Fruit fly (Drosophila melanogaster) whole organism, embryonic: ENCODE results near the gene osp.

Source experiments
- Abd-B ChIP-seq: fragments of 200-800 bp; sonication (Bioruptor generic); optimal IDR thresholded peaks from 2 replicates; lab custom pipeline; 2018; ENCODE audit warnings: missing biosample characterization, mild to moderate bottlenecking, missing genetic modification characterization, moderate library complexity
- Antp ChIP-seq: fragments of 200-800 bp; sonication (Bioruptor generic); optimal IDR thresholded peaks from 3 replicates; lab custom pipeline; 2016; ENCODE audit warnings: missing biosample characterization, missing genetic modification characterization
- Atf-2 ChIP-seq: fragments of 200-800 bp; sonication (Bioruptor generic); optimal IDR thresholded peaks from 2 replicates; lab custom pipeline; 2016; ENCODE audit warnings: missing biosample characterization, missing genetic modification characterization
- B-H2 ChIP-seq: fragments of 200-800 bp; sonication (Bioruptor generic); optimal IDR thresholded peaks from 2 replicates; lab custom pipeline; 2018; ENCODE audit warnings: missing biosample characterization, mild to moderate bottlenecking, missing genetic modification characterization
- CG10267 ChIP-seq: fragments of 200-800 bp; sonication (Bioruptor generic); optimal IDR thresholded peaks from 2 replicates; lab custom pipeline; 2018; ENCODE audit warnings: missing biosample characterization, mild to moderate bottlenecking, missing genetic modification characterization, moderate library complexity
- CG10654 ChIP-seq: fragments of 200-800 bp; sonication (Bioruptor generic); optimal IDR thresholded peaks from 2 replicates; lab custom pipeline; 2016; ENCODE audit warnings: missing biosample characterization, missing genetic modification characterization
- CG10979 ChIP-seq: fragments of 200-800 bp; sonication (Bioruptor generic); optimal IDR thresholded peaks from 2 replicates; lab custom pipeline; 2018; ENCODE audit warnings: missing biosample characterization, mild to moderate bottlenecking, missing genetic modification characterization, moderate library complexity
- CG11504 ChIP-seq: fragments of 200-800 bp; sonication (Bioruptor generic); optimal IDR thresholded peaks from 3 replicates; lab custom pipeline; 2019; ENCODE audit warnings: missing biosample characterization, mild to moderate bottlenecking, missing genetic modification characterization, moderate library complexity
- CG12155 ChIP-seq: fragments of 200-800 bp; sonication (Bioruptor generic); optimal IDR thresholded peaks from 3 replicates; lab custom pipeline; 2016; ENCODE audit warnings: missing biosample characterization, missing genetic modification characterization
- CG14710 ChIP-seq: fragments of 200-800 bp; sonication (Bioruptor generic); optimal IDR thresholded peaks from 3 replicates; lab custom pipeline; 2019; ENCODE audit warnings: missing biosample characterization, mild to moderate bottlenecking, missing genetic modification characterization, moderate library complexity
- CG15479 ChIP-seq: fragments of 200-800 bp; sonication (Bioruptor generic); optimal IDR thresholded peaks from 3 replicates; lab custom pipeline; 2019; ENCODE audit warnings: missing biosample characterization, mild to moderate bottlenecking, missing genetic modification characterization, moderate library complexity
- CG16815 ChIP-seq: fragments of 200-800 bp; sonication (Bioruptor generic); optimal IDR thresholded peaks from 3 replicates; lab custom pipeline; 2017; ENCODE audit warnings: missing biosample characterization, mild to moderate bottlenecking, missing genetic modification characterization
- CG18011 ChIP-seq: fragments of 200-800 bp; sonication (Bioruptor generic); optimal IDR thresholded peaks from 2 replicates; lab custom pipeline; 2017; ENCODE audit warnings: missing biosample characterization, missing genetic modification characterization, mild to moderate bottlenecking, moderate library complexity, missing genotype
- CG18619 ChIP-seq: fragments of 200-800 bp; sonication (Bioruptor generic); optimal IDR thresholded peaks from 3 replicates; lab custom pipeline; 2017; ENCODE audit warnings: missing biosample characterization, mild to moderate bottlenecking, missing genetic modification characterization
- CG31365 ChIP-seq: fragments of 200-800 bp; sonication (Bioruptor generic); optimal IDR thresholded peaks from 2 replicates; lab custom pipeline; 2018; ENCODE audit warnings: missing biosample characterization, mild to moderate bottlenecking, missing genetic modification characterization
- CG31388 ChIP-seq: fragments of 200-800 bp; sonication (Bioruptor generic); optimal IDR thresholded peaks from 2 replicates; lab custom pipeline; 2016; ENCODE audit warnings: missing biosample characterization, missing genetic modification characterization
- CG32532 ChIP-seq: fragments of 200-800 bp; sonication (Bioruptor generic); IDR thresholded peaks from 2 replicates; pipeline ENCODE4 v1.3.6; 2022; ENCODE audit warnings: missing biosample characterization, missing genetic modification characterization
- CG3726 ChIP-seq: fragments of 200-800 bp; sonication (Bioruptor generic); IDR thresholded peaks from 3 replicates; pipeline ENCODE4, ENCODE4 v1.3.6; 2022; ENCODE audit warnings: missing biosample characterization, missing genetic modification characterization
- CG43689 ChIP-seq: fragments of 200-800 bp; sonication (Bioruptor generic); IDR thresholded peaks from 2 replicates; pipeline ENCODE4 v1.3.6; 2022; ENCODE audit warnings: missing biosample characterization, missing genetic modification characterization
- CG4424 ChIP-seq: fragments of 200-800 bp; sonication (Bioruptor generic); optimal IDR thresholded peaks from 3 replicates; lab custom pipeline; 2016; ENCODE audit warnings: missing biosample characterization, missing genetic modification characterization
- CG6175 ChIP-seq: fragments of 200-800 bp; sonication (Bioruptor generic); IDR thresholded peaks from 3 replicates; pipeline ENCODE4 v1.3.6; 2022; ENCODE audit warnings: missing biosample characterization, missing genetic modification characterization
- CG6683 ChIP-seq: fragments of 200-800 bp; sonication (Bioruptor generic); optimal IDR thresholded peaks from 2 replicates; lab custom pipeline; 2017; ENCODE audit warnings: missing biosample characterization, mild to moderate bottlenecking, missing genetic modification characterization, missing genetic modification reagents
- Dfd ChIP-seq, 2 experiments: fragments of >200 bp; optimal IDR thresholded peaks; 2 replicates each; lab custom pipeline; 2017; ENCODE audit warnings: missing biosample characterization in 2 of 2, missing genetic modification characterization in 2 of 2
- ERR ChIP-seq: fragments of 200-800 bp; sonication (Bioruptor generic); optimal IDR thresholded peaks from 2 replicates; lab custom pipeline; 2016; ENCODE audit warnings: missing biosample characterization, missing genetic modification characterization
- Eip74EF ChIP-seq, 2 experiments: fragments of 200-800 bp in 1 of 2; fragments of >200 bp in 1 of 2; sonication (Bioruptor generic) in 1 of 2; optimal IDR thresholded peaks; 2 replicates each; lab custom pipeline; 2017 to 2019; ENCODE audit warnings: missing biosample characterization in 2 of 2, missing genetic modification characterization in 2 of 2, mild to moderate bottlenecking in 1 of 2, moderate library complexity in 1 of 2
- H2.0 ChIP-seq: fragments of 200-800 bp; sonication (Bioruptor generic); IDR thresholded peaks from 2 replicates; pipeline ENCODE4 v1.3.6; 2022; ENCODE audit warnings: missing biosample characterization, missing genetic modification characterization
- HHEX ChIP-seq: fragments of 200-800 bp; sonication (Bioruptor generic); optimal IDR thresholded peaks from 3 replicates; lab custom pipeline; 2017; ENCODE audit warnings: missing biosample characterization, mild to moderate bottlenecking, missing genetic modification characterization, missing genetic modification reagents
- HLH54F ChIP-seq: fragments of 200-800 bp; sonication (Bioruptor generic); optimal IDR thresholded peaks from 3 replicates; lab custom pipeline; 2016; ENCODE audit warnings: missing biosample characterization, missing genetic modification characterization
- Hmx ChIP-seq: fragments of 200-800 bp; sonication (Bioruptor generic); optimal IDR thresholded peaks from 2 replicates; lab custom pipeline; 2016; ENCODE audit warnings: missing biosample characterization, missing genetic modification characterization
- Lim3 ChIP-seq: fragments of 200-800 bp; sonication (Bioruptor generic); IDR thresholded peaks from 2 replicates; pipeline ENCODE4 v1.3.6; 2022; ENCODE audit warnings: missing biosample characterization, missing genetic modification characterization
- NC2α ChIP-seq: fragments of 200-800 bp; sonication (Bioruptor generic); optimal IDR thresholded peaks from 2 replicates; lab custom pipeline; 2016; ENCODE audit warnings: missing biosample characterization, missing genetic modification characterization
- Sox100B ChIP-seq: fragments of 200-800 bp; sonication (Bioruptor generic); optimal IDR thresholded peaks from 3 replicates; lab custom pipeline; 2018; ENCODE audit warnings: missing biosample characterization, mild to moderate bottlenecking, missing genetic modification characterization
- Xrp1 ChIP-seq: fragments of 200-800 bp; sonication (Bioruptor generic); IDR thresholded peaks from 2 replicates; pipeline ENCODE4 v1.3.6; 2022; ENCODE audit warnings: missing biosample characterization, missing genetic modification characterization
- ash1 ChIP-seq: fragments of 200-800 bp; sonication (Bioruptor generic); optimal IDR thresholded peaks from 2 replicates; lab custom pipeline; 2018; ENCODE audit warnings: missing biosample characterization, mild to moderate bottlenecking, missing genetic modification characterization
- ato ChIP-seq: fragments of 200-800 bp; sonication (Bioruptor generic); IDR thresholded peaks from 2 replicates; pipeline ENCODE4 v1.3.6; 2022; ENCODE audit warnings: missing biosample characterization, missing genetic modification characterization; ENCODE audit not compliant: partially characterized antibody
- chn ChIP-seq: fragments of 200-800 bp; sonication (Bioruptor generic); optimal IDR thresholded peaks from 2 replicates; lab custom pipeline; 2016; ENCODE audit warnings: missing biosample characterization, missing genetic modification characterization
- crol ChIP-seq: fragments of 200-800 bp; sonication (Bioruptor generic); IDR thresholded peaks from 2 replicates; pipeline ENCODE4 v1.3.6; 2022; ENCODE audit warnings: missing biosample characterization, missing genetic modification characterization
- ewg ChIP-seq: fragments of 200-800 bp; sonication (Bioruptor generic); optimal IDR thresholded peaks from 3 replicates; lab custom pipeline; 2017; ENCODE audit warnings: mild to moderate bottlenecking, missing biosample characterization, missing genetic modification reagents, missing genetic modification characterization
- gcm ChIP-seq: fragments of 200-800 bp; sonication (Bioruptor generic); optimal IDR thresholded peaks from 2 replicates; lab custom pipeline; 2019; ENCODE audit warnings: missing biosample characterization, mild to moderate bottlenecking, missing genetic modification characterization, moderate library complexity
- ham ChIP-seq: fragments of 200-800 bp; sonication (Bioruptor generic); IDR thresholded peaks from 2 replicates; pipeline ENCODE4 v1.3.6; 2022; ENCODE audit warnings: missing biosample characterization, missing genetic modification characterization
- maf-S ChIP-seq: fragments of 200-800 bp; sonication (Bioruptor generic); optimal IDR thresholded peaks from 2 replicates; lab custom pipeline; 2016; ENCODE audit warnings: missing biosample characterization, missing genetic modification characterization
- nmo ChIP-seq: fragments of 200-800 bp; sonication (Bioruptor generic); optimal IDR thresholded peaks from 2 replicates; lab custom pipeline; 2018; ENCODE audit warnings: missing biosample characterization, mild to moderate bottlenecking, missing genetic modification characterization, moderate library complexity
- odd ChIP-seq: fragments of 200-800 bp; sonication (Bioruptor generic); optimal IDR thresholded peaks from 2 replicates; lab custom pipeline; 2017; ENCODE audit warnings: missing biosample characterization, mild to moderate bottlenecking, missing genetic modification characterization
- pho ChIP-seq: fragments of 200-800 bp; sonication (Bioruptor generic); optimal IDR thresholded peaks from 2 replicates; lab custom pipeline; 2016; ENCODE audit warnings: missing biosample characterization, missing genetic modification characterization
- phol ChIP-seq: fragments of 200-800 bp; sonication (Bioruptor generic); optimal IDR thresholded peaks from 3 replicates; lab custom pipeline; 2018; ENCODE audit warnings: missing biosample characterization, mild to moderate bottlenecking, missing genetic modification characterization, moderate library complexity
- ro ChIP-seq: fragments of 200-800 bp; sonication (Bioruptor generic); IDR thresholded peaks from 2 replicates; pipeline ENCODE4 v1.3.6; 2022; ENCODE audit warnings: missing biosample characterization, missing genetic modification characterization
- vvl ChIP-seq: fragments of 200-800 bp; sonication (Bioruptor generic); IDR thresholded peaks from 2 replicates; pipeline ENCODE4 v1.3.6; 2022; ENCODE audit warnings: missing biosample characterization, missing genetic modification characterization
- wek ChIP-seq: fragments of 200-800 bp; sonication (Bioruptor generic); optimal IDR thresholded peaks from 3 replicates; lab custom pipeline; 2018; ENCODE audit warnings: missing biosample characterization, mild to moderate bottlenecking, missing genetic modification characterization, moderate library complexity
- yki ChIP-seq: fragments of >200 bp; optimal IDR thresholded peaks from 3 replicates; lab custom pipeline; 2018

osp gene

DNA sequence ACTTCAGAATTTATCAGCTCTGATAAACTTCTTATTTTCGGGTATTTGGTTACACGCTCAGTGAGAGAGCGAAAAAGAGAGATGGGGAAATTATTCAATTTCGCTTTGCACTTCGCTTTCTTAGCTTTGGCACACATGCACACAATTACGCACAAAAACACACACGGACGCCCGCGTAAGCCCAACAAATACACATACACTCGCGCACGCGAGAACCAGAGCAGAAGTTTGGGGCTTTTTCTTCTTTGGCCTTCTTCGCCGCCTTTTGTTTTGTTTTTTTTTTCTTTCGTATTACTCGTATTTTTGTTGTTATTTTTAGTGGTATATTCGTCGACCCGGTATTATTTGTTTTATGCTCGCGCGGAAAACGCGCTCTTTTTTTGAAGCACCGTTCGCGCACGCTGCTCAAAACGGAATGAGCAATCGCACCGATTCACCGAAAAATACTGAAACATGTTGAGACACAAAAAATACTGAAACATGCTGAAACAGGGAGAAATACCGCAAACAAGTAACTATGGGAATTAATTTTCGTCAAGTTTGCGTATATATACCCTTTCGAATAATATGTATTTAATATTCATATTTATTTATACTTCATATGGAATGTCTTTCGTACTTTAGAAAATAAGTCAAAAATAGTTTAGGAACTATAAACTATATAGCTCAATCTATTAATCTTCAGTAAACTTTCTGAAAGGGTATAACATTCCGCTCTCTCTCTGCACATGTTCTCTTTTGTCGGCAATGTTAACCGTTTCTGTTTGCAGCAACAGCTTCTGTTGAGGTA lies at the start of gene osp (continued):
- TF ChIP-seq CG18619 (GFP tag; lab: Kevin White, UChicago): peak; percentile 95
- no peak for TF ChIP-seq ato
- TF ChIP-seq CG43689: peak; percentile 98
- TF ChIP-seq CG32532 (GFP tag; lab: Robert Waterston, UW): peak; percentile 99
- peak; percentile 49 for TF ChIP-seq ash1 (GFP tag; lab: Kevin White, UChicago)
- TF ChIP-seq Xrp1: peak; percentile 99
- peak; percentile 58 for TF ChIP-seq Hmx (GFP tag; lab: Kevin White, UChicago)
- TF ChIP-seq Lim3 (GFP tag; lab: Robert Waterston, UW): peak; percentile 90; the same call in 1 of the 2 replicates
- TF ChIP-seq ERR (GFP tag; lab: Kevin White, UChicago): peak; percentile 37
- peak; percentile 99 for TF ChIP-seq gcm (GFP tag; lab: Kevin White, UChicago)
- TF ChIP-seq ham (GFP tag; lab: Robert Waterston, UW): peak; percentile 85; the same call in 1 of the 2 replicates
- TF ChIP-seq HHEX (GFP tag; lab: Kevin White, UChicago): peak; percentile 97
- TF ChIP-seq odd (GFP tag; lab: Kevin White, UChicago): peak; percentile 94
- peak; percentile 74 for TF ChIP-seq Atf-2 (GFP tag; lab: Kevin White, UChicago)
- TF ChIP-seq yki: no peak
- peak; percentile 79 for TF ChIP-seq pho
- TF ChIP-seq CG31388: peak; percentile 96
- TF ChIP-seq wek: peak; percentile 84
- TF ChIP-seq ewg: peak; percentile 95
- TF ChIP-seq Sox100B (GFP tag; lab: Kevin White, UChicago): peak; percentile 98
- peak; percentile 97 for TF ChIP-seq CG6683 (GFP tag; lab: Kevin White, UChicago)
- TF ChIP-seq H2.0 (GFP tag; lab: Robert Waterston, UW): peak; percentile 99
- TF ChIP-seq CG15479 (GFP tag; lab: Kevin White, UChicago): peak; percentile 45
- TF ChIP-seq ro: peak; percentile 96
- peak; percentile 98 for TF ChIP-seq Abd-B (GFP tag; lab: Kevin White, UChicago)
- peak; percentile 77 for TF ChIP-seq B-H2
- peak; percentile 100 for TF ChIP-seq vvl (GFP tag; lab: Robert Waterston, UW)
- TF ChIP-seq crol (GFP tag; lab: Robert Waterston, UW): peak; percentile 81
- peak; percentile 85 for TF ChIP-seq chn
- TF ChIP-seq CG6175 (GFP tag; lab: Robert Waterston, UW): peak; percentile 95
- peak; percentile 97 for TF ChIP-seq CG10654
- TF ChIP-seq CG14710 (tag; lab: Kevin White, UChicago): peak; percentile 98
- TF ChIP-seq CG18011: peak; percentile 86
- peak; percentile 100 for TF ChIP-seq nmo
- peak; percentile 86 for TF ChIP-seq CG31365
- peak; percentile 94 for TF ChIP-seq CG16815
- peak; percentile 77 for TF ChIP-seq maf-S (GFP tag; lab: Kevin White, UChicago)
- peak; percentile 98 for TF ChIP-seq CG3726 (GFP tag; lab: Robert Waterston, UW)
- TF ChIP-seq CG12155 (GFP tag; lab: Kevin White, UChicago): peak; percentile 95
- TF ChIP-seq CG10267 (tag; lab: Kevin White, UChicago): peak; percentile 98
- TF ChIP-seq CG11504 (tag; lab: Kevin White, UChicago): peak; percentile 100
- no peak for TF ChIP-seq NC2α (GFP tag; lab: Kevin White, UChicago)
- peak; percentile 74 for TF ChIP-seq HLH54F
- peak; percentile 98 for TF ChIP-seq phol (tag; lab: Kevin White, UChicago)
- TF ChIP-seq CG10979 (tag; lab: Kevin White, UChicago): peak; percentile 99
- peak in 1 of 2 experiments; percentile 23 for TF ChIP-seq Dfd (GFP tag; optimal IDR thresholded peaks at IDR 0.05; lab: Kevin White, UChicago)
- TF ChIP-seq CG4424: peak; percentile 97
- peak in 1 of 2 experiments; percentile 99 for TF ChIP-seq Eip74EF (GFP tag; optimal IDR thresholded peaks at IDR 0.05; lab: Kevin White, UChicago)
- peak; percentile 74 for TF ChIP-seq Antp
